Worm (Caenorhabditis elegans): ENCODE measurements around the gene gpa-5.

gpa-5 gene

ce11 chrX:2120961-2121360 is at the start of gene gpa-5:
TSS of gene gpa-5 (minus strand) at chrX:2121061.
- TF ChIP-seq F10B5.3 (tag; optimal IDR thresholded peaks at IDR 0.05) (no peak), nhr-11 (tag; optimal IDR thresholded peaks at IDR 0.05) (no peak), attf-4 (tag; optimal IDR thresholded peaks at IDR 0.05) (no peak), jun-1 (tag; optimal IDR thresholded peaks at IDR 0.05) (no peak), aha-1 (tag) (no peak), daf-12 (tag; optimal IDR thresholded peaks at IDR 0.05) (no peak), arid-1 (GFP tag; conservative IDR thresholded peaks at IDR 0.05) (no peak), Y105C5A.15 (GFP tag; IDR thresholded peaks at IDR 0.05) (no peak), ama-1 (optimal IDR thresholded peaks at IDR 0.05) (no peak)

DNA sequence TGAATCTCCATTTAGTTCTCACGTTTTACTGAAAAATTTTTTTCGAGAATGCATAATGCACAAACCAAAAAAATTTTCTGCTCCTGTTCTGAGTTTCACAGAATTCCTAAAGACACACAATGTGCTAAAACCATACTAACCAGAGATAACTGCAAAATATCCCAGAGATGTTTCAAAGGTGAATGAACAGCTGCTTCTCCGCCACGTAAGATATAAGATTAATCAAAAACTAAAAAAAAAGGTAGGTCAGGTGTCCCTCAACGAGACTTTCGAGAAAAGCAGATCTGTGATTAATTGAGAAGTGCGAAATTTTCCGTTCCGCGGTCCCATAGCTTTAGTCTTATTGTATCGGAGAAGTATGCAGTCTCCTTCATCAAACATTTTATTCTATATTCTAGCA is 43.9 kb upstream of the gpa-5 start, which contains the start of gene F48B9.3:
Gene F48B9.3 (plus strand): TSS at position 301 of the 400 bp plus-strand sequence.
- TF ChIP-seq aly-2 (tag; optimal IDR thresholded peaks at IDR 0.05) (no peak), nhr-76 (tag; optimal IDR thresholded peaks at IDR 0.05) (no peak), sdz-12 (GFP tag; optimal IDR thresholded peaks at IDR 0.05) (no peak)

DNA sequence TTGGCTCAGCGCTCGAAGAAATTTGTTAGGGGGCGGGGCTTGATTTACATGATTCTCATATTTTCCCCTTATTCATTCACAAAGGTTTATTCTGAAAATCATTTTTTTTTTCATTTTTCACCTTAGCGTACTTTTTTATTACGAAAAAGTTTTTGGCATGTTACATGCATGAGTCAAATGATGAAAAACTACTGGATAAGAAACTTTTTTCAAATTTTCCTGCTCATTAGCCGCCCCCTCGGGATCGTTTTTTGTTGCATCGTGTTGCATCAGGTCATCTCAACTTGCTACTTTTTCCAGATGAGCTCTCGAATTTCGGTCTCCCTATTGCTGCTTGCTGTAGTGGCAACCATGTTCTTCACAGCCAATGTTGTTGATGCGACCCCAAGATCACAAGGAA is 42.2 kb upstream of the gpa-5 start, which contains the start of gene pdf-2:
Gene pdf-2 (plus strand): TSS at position 301 of the 400 bp plus-strand sequence.
- TF ChIP-seq mes-2 (tag; optimal IDR thresholded peaks at IDR 0.05; ENCODE audit: poor library complexity, severe bottlenecking) (no peak), sdz-12 (GFP tag; optimal IDR thresholded peaks at IDR 0.05) (no peak), spr-3 (GFP tag; optimal IDR thresholded peaks at IDR 0.05) (no peak), lin-39 (tag; optimal IDR thresholded peaks at IDR 0.05) (no peak), pha-4 (GFP tag; IDR thresholded peaks at IDR 0.05) (no peak), pha-4 (tag; optimal IDR thresholded peaks at IDR 0.05) (no peak), mep-1 (tag; optimal IDR thresholded peaks at IDR 0.05) (no peak), dmd-6 (GFP tag; IDR thresholded peaks at IDR 0.05) (no peak), madf-9 (GFP tag; conservative IDR thresholded peaks at IDR 0.05) (no peak), gei-8 (GFP tag; optimal IDR thresholded peaks at IDR 0.05) (no peak), ZK337.2 (GFP tag; IDR thresholded peaks at IDR 0.05) (no peak), egl-43 (GFP tag; IDR thresholded peaks at IDR 0.05) (no peak), lin-1 (GFP tag; IDR thresholded peaks at IDR 0.05) (no peak), madf-5 (GFP tag; IDR thresholded peaks at IDR 0.05) (no peak), lin-29 (GFP tag; IDR thresholded peaks at IDR 0.05) (no peak), R02D3.7 (tag; optimal IDR thresholded peaks at IDR 0.05) (no peak), daf-12 (tag; optimal IDR thresholded peaks at IDR 0.05) (no peak), nhr-111 (GFP tag; optimal IDR thresholded peaks at IDR 0.05) (no peak)

ce11 chrX:2157855-2158254 is 37.0 kb upstream of the gpa-5 start:
- TF ChIP-seq mep-1 (tag; optimal IDR thresholded peaks at IDR 0.05) (no peak), hlh-30 (tag; optimal IDR thresholded peaks at IDR 0.05; ENCODE audit: insufficient read depth) (peak; percentile 23), mxl-3 (GFP tag; optimal IDR thresholded peaks at IDR 0.05) (peak; percentile 45), pqm-1 (tag; optimal IDR thresholded peaks at IDR 0.05) (peak; percentile 11), hlh-11 (tag; optimal IDR thresholded peaks at IDR 0.05) (peak; percentile 20)

ce11 chrX:2153780-2154179 is 32.9 kb upstream of the gpa-5 start:
- no peak for TF ChIP-seq tag-97 (GFP tag; IDR thresholded peaks at IDR 0.05)
- peak in 1 of 2 experiments; percentile 74 for TF ChIP-seq unc-62 (GFP tag; optimal IDR thresholded peaks at IDR 0.05 in 1 of 2)
- TF ChIP-seq unc-62 (tag; optimal IDR thresholded peaks at IDR 0.05), result no peak
- TF ChIP-seq aha-1 (tag), result peak; percentile 97
- TF ChIP-seq arid-1 (GFP tag; conservative IDR thresholded peaks at IDR 0.05), result no peak
